Worm (Caenorhabditis elegans) whole organism, L3 larva: ENCODE measurements around the gene ccdc-12.

Experiments
- aly-2 ChIP-seq: fragments of 150-350 bp; optimal IDR thresholded peaks from 2 replicates; lab custom pipeline; 2014; ENCODE audit warnings: missing biosample characterization, missing genetic modification characterization
- ceh-16 ChIP-seq: sonication (generic microtip); optimal IDR thresholded peaks from 2 replicates; lab custom pipeline; 2017; ENCODE audit warnings: missing biosample characterization, missing genetic modification characterization
- ceh-82 ChIP-seq: fragments of 150-350 bp; optimal IDR thresholded peaks from 2 replicates; lab custom pipeline; 2014; ENCODE audit warnings: missing biosample characterization, missing genetic modification characterization
- elt-1 ChIP-seq: fragments of 150-350 bp; optimal IDR thresholded peaks from 2 replicates; lab custom pipeline; 2014; ENCODE audit warnings: missing biosample characterization, missing genetic modification characterization
- fkh-10 ChIP-seq: sonication (generic microtip); optimal IDR thresholded peaks from 2 replicates; lab custom pipeline; 2017; ENCODE audit warnings: missing biosample characterization, missing genetic modification reagents, missing genetic modification characterization
- jun-1 ChIP-seq: fragments of 150-350 bp; optimal IDR thresholded peaks from 2 replicates; lab custom pipeline; 2014; ENCODE audit warnings: missing biosample characterization, missing genetic modification reagents, missing genetic modification characterization
- nhr-77 ChIP-seq: fragments of 150-350 bp; optimal IDR thresholded peaks from 2 replicates; lab custom pipeline; 2014; ENCODE audit warnings: missing biosample characterization, missing genetic modification characterization
- skn-1 ChIP-seq: fragments of 150-350 bp; optimal IDR thresholded peaks from 2 replicates; lab custom pipeline; 2014; ENCODE audit warnings: missing biosample characterization, missing genetic modification characterization

- TF ChIP-seq aly-2 (tag; lab: Kevin White, UChicago) (no peak), ceh-82 (tag; lab: Kevin White, UChicago) (no peak), jun-1 (tag; lab: Kevin White, UChicago) (no peak), ceh-16 (tag; lab: Kevin White, UChicago) (no peak), nhr-77 (tag; lab: Kevin White, UChicago) (no peak), skn-1 (tag; lab: Kevin White, UChicago) (no peak), elt-1 (tag; lab: Kevin White, UChicago) (no peak), fkh-10 (GFP tag; lab: Kevin White, UChicago) (no peak)
These were observed 47.0 kb upstream of the ccdc-12 start, which contains the start of gene sprr-3 for ce11 chrIV:2542001-2542400.
